Fruit fly (Drosophila melanogaster) whole organism, embryonic: ENCODE results near the gene CG11267.

Experiments
- Adf1 ChIP-seq: fragments of 200-800 bp; sonication (Bioruptor generic); IDR thresholded peaks from 2 replicates; pipeline ENCODE4 v1.3.6; 2022; ENCODE audit warnings: missing biosample characterization, missing genetic modification characterization
- CG10431 ChIP-seq: fragments of 200-800 bp; sonication (Bioruptor generic); optimal IDR thresholded peaks from 3 replicates; lab custom pipeline; 2018; ENCODE audit warnings: missing biosample characterization, mild to moderate bottlenecking, missing genetic modification characterization
- CG10565 ChIP-seq: fragments of 200-800 bp; sonication (Bioruptor generic); optimal IDR thresholded peaks from 3 replicates; lab custom pipeline; 2016; ENCODE audit warnings: missing biosample characterization, mild to moderate bottlenecking, missing genetic modification characterization
- CG12391 ChIP-seq: fragments of 200-800 bp; sonication (Bioruptor generic); optimal IDR thresholded peaks from 3 replicates; lab custom pipeline; 2018; ENCODE audit warnings: missing biosample characterization, mild to moderate bottlenecking, missing genetic modification characterization, moderate library complexity
- CG14860 ChIP-seq: fragments of 200-800 bp; sonication (Bioruptor generic); IDR thresholded peaks from 3 replicates; pipeline ENCODE4 v1.3.6; 2022; ENCODE audit warnings: missing biosample characterization, missing genetic modification characterization; ENCODE audit not compliant: partially characterized antibody
- CG1603 ChIP-seq: fragments of 200-800 bp; sonication (Bioruptor generic); optimal IDR thresholded peaks from 2 replicates; lab custom pipeline; 2019; ENCODE audit warnings: missing biosample characterization, mild to moderate bottlenecking, missing genetic modification characterization, moderate library complexity
- CG17912 ChIP-seq: fragments of 200-800 bp; sonication (Bioruptor generic); optimal IDR thresholded peaks from 2 replicates; lab custom pipeline; 2018; ENCODE audit warnings: missing biosample characterization, mild to moderate bottlenecking, missing genetic modification characterization
- CG18011 ChIP-seq: fragments of 200-800 bp; sonication (Bioruptor generic); optimal IDR thresholded peaks from 2 replicates; lab custom pipeline; 2017; ENCODE audit warnings: missing biosample characterization, missing genetic modification characterization, mild to moderate bottlenecking, moderate library complexity, missing genotype
- CG2678 ChIP-seq: fragments of 200-800 bp; sonication (Bioruptor generic); optimal IDR thresholded peaks from 3 replicates; lab custom pipeline; 2019; ENCODE audit warnings: missing biosample characterization, mild to moderate bottlenecking, missing genetic modification characterization, moderate library complexity
- CG2712 ChIP-seq: fragments of 200-800 bp; optimal IDR thresholded peaks from 3 replicates; lab custom pipeline; 2019; ENCODE audit warnings: missing biosample characterization, mild to moderate bottlenecking, missing genetic modification characterization, moderate library complexity
- CG31441 ChIP-seq: fragments of 200-800 bp; sonication (Bioruptor generic); IDR thresholded peaks from 2 replicates; pipeline ENCODE4 v1.3.6; 2022; ENCODE audit warnings: missing biosample characterization, missing genetic modification characterization
- CG34422 ChIP-seq: fragments of 200-800 bp; sonication (Bioruptor generic); IDR thresholded peaks from 3 replicates; pipeline ENCODE4 v1.3.6; 2022; ENCODE audit warnings: missing biosample characterization, missing genetic modification characterization
- CG3847 ChIP-seq: fragments of 200-800 bp; sonication (Bioruptor generic); IDR thresholded peaks from 2 replicates; pipeline ENCODE4 v1.3.6; 2022; ENCODE audit warnings: missing biosample characterization, missing genetic modification characterization
- CG5953 ChIP-seq: fragments of 200-800 bp; sonication (Bioruptor generic); IDR thresholded peaks from 2 replicates; pipeline ENCODE4 v1.3.6; 2022; ENCODE audit warnings: missing biosample characterization, missing genetic modification characterization
- CG7556 ChIP-seq: fragments of 200-800 bp; sonication (Bioruptor generic); optimal IDR thresholded peaks from 2 replicates; lab custom pipeline; 2017; ENCODE audit warnings: missing biosample characterization, mild to moderate bottlenecking, missing genetic modification characterization
- CG7839 ChIP-seq: fragments of 200-800 bp; sonication (Bioruptor generic); optimal IDR thresholded peaks from 3 replicates; lab custom pipeline; 2018; ENCODE audit warnings: missing biosample characterization, mild to moderate bottlenecking, missing genetic modification characterization, moderate library complexity
- CG8765 ChIP-seq: fragments of 200-800 bp; sonication (Bioruptor generic); IDR thresholded peaks from 2 replicates; pipeline ENCODE4 v1.3.6; 2022; ENCODE audit warnings: missing biosample characterization, missing genetic modification characterization
- CkIIα-i1 ChIP-seq: fragments of 200-800 bp; sonication (Bioruptor generic); IDR thresholded peaks from 2 replicates; pipeline ENCODE4 v1.3.6; 2022; ENCODE audit warnings: missing biosample characterization, missing genetic modification characterization
- CoRest ChIP-seq: fragments of 200-800 bp; sonication (Bioruptor generic); optimal IDR thresholded peaks from 3 replicates; lab custom pipeline; 2018; ENCODE audit warnings: missing biosample characterization, mild to moderate bottlenecking, missing genetic modification characterization, moderate library complexity
- Dbx ChIP-seq: fragments of 200-800 bp; sonication (Bioruptor generic); IDR thresholded peaks from 3 replicates; pipeline ENCODE4 v1.3.6; 2022; ENCODE audit warnings: missing biosample characterization, missing genetic modification characterization
- Drgx ChIP-seq: fragments of 200-800 bp; sonication (Bioruptor generic); IDR thresholded peaks from 2 replicates; pipeline ENCODE4 v1.3.6; 2022; ENCODE audit warnings: missing biosample characterization, missing genetic modification characterization
- HmgZ ChIP-seq: fragments of 200-800 bp; sonication (Bioruptor generic); optimal IDR thresholded peaks from 2 replicates; lab custom pipeline; 2018; ENCODE audit warnings: missing biosample characterization, mild to moderate bottlenecking, missing genetic modification characterization
- Hr78 ChIP-seq, 2 experiments: fragments of 200-800 bp in 1 of 2; fragments of >200 bp in 1 of 2; sonication (Bioruptor generic) in 1 of 2; optimal IDR thresholded peaks; 2 replicates each; lab custom pipeline; 2017 to 2019; ENCODE audit warnings: missing biosample characterization in 2 of 2, missing genetic modification characterization in 2 of 2, mild to moderate bottlenecking in 1 of 2, moderate library complexity in 1 of 2
- Nf-YB ChIP-seq: fragments of 200-800 bp; sonication (Bioruptor generic); optimal IDR thresholded peaks from 3 replicates; lab custom pipeline; 2019; ENCODE audit warnings: missing biosample characterization, mild to moderate bottlenecking, missing genetic modification characterization, moderate library complexity
- Poxn ChIP-seq: fragments of 200-800 bp; sonication (Bioruptor generic); IDR thresholded peaks from 2 replicates; pipeline ENCODE4 v1.3.6; 2022; ENCODE audit warnings: missing biosample characterization, missing genetic modification characterization
- Rfx ChIP-seq: fragments of 200-800 bp; sonication (Bioruptor generic); IDR thresholded peaks from 2 replicates; pipeline ENCODE4 v1.3.6; 2022; ENCODE audit warnings: missing biosample characterization, missing genetic modification characterization
- Rx ChIP-seq: fragments of 200-800 bp; sonication (Bioruptor generic); IDR thresholded peaks from 2 replicates; pipeline ENCODE4 v1.3.6; 2022; ENCODE audit warnings: missing biosample characterization, missing genetic modification characterization
- Sox100B ChIP-seq: fragments of 200-800 bp; sonication (Bioruptor generic); optimal IDR thresholded peaks from 3 replicates; lab custom pipeline; 2018; ENCODE audit warnings: missing biosample characterization, mild to moderate bottlenecking, missing genetic modification characterization
- Ssrp ChIP-seq: fragments of 200-800 bp; sonication (Bioruptor generic); optimal IDR thresholded peaks from 2 replicates; lab custom pipeline; 2018; ENCODE audit warnings: missing biosample characterization, mild to moderate bottlenecking, missing genetic modification characterization, moderate library complexity
- Xrp1 ChIP-seq: fragments of 200-800 bp; sonication (Bioruptor generic); IDR thresholded peaks from 2 replicates; pipeline ENCODE4 v1.3.6; 2022; ENCODE audit warnings: missing biosample characterization, missing genetic modification characterization
- ap ChIP-seq: fragments of 200-800 bp; sonication (Bioruptor generic); IDR thresholded peaks from 2 replicates; pipeline ENCODE4 v1.3.6; 2022; ENCODE audit warnings: missing biosample characterization, missing genetic modification characterization
- dmrt99B ChIP-seq: fragments of 200-800 bp; sonication (Bioruptor generic); optimal IDR thresholded peaks from 2 replicates; lab custom pipeline; 2018; ENCODE audit warnings: missing biosample characterization, mild to moderate bottlenecking, missing genetic modification characterization, moderate library complexity
- ewg ChIP-seq: fragments of 200-800 bp; sonication (Bioruptor generic); optimal IDR thresholded peaks from 3 replicates; lab custom pipeline; 2017; ENCODE audit warnings: mild to moderate bottlenecking, missing biosample characterization, missing genetic modification reagents, missing genetic modification characterization
- h ChIP-seq: fragments of >200 bp; optimal IDR thresholded peaks from 2 replicates; lab custom pipeline; 2017
- ham ChIP-seq: fragments of 200-800 bp; sonication (Bioruptor generic); IDR thresholded peaks from 2 replicates; pipeline ENCODE4 v1.3.6; 2022; ENCODE audit warnings: missing biosample characterization, missing genetic modification characterization
- jigr1 ChIP-seq: fragments of 200-800 bp; sonication (Bioruptor generic); IDR thresholded peaks from 3 replicates; pipeline ENCODE4 v1.3.6; 2022; ENCODE audit warnings: missing biosample characterization, missing genetic modification characterization
- lilli ChIP-seq: fragments of 200-800 bp; sonication (Bioruptor generic); optimal IDR thresholded peaks from 3 replicates; lab custom pipeline; 2016; ENCODE audit warnings: missing biosample characterization, missing genetic modification characterization
- lmd ChIP-seq: fragments of 200-800 bp; sonication (Bioruptor generic); IDR thresholded peaks from 2 replicates; pipeline ENCODE4 v1.3.6; 2022; ENCODE audit warnings: missing biosample characterization, missing genetic modification characterization
- luna ChIP-seq: fragments of 200-800 bp; sonication (Bioruptor generic); optimal IDR thresholded peaks from 2 replicates; lab custom pipeline; 2016; ENCODE audit warnings: missing biosample characterization, missing genetic modification characterization
- mirr ChIP-seq: fragments of 200-800 bp; sonication (Bioruptor generic); optimal IDR thresholded peaks from 3 replicates; lab custom pipeline; 2018; ENCODE audit warnings: missing biosample characterization, mild to moderate bottlenecking, missing genetic modification characterization
- nau ChIP-seq: fragments of 200-800 bp; sonication (Bioruptor generic); optimal IDR thresholded peaks from 3 replicates; lab custom pipeline; 2017; ENCODE audit warnings: missing biosample characterization, mild to moderate bottlenecking, missing genetic modification characterization, missing genetic modification reagents
- prd ChIP-seq, 3 experiments: fragments of >200 bp in 2 of 3; fragments of 200-800 bp in 1 of 3; sonication (Bioruptor generic) in 1 of 3; optimal IDR thresholded peaks in 2 of 3; IDR thresholded peaks in 1 of 3; 2 replicates in 2 of 3; 3 replicates in 1 of 3; pipeline versions ENCODE4 v1.3.6 to Lab custom; 2017 to 2022; ENCODE audit warnings: missing biosample characterization in 1 of 3, missing genetic modification characterization in 1 of 3
- ro ChIP-seq: fragments of 200-800 bp; sonication (Bioruptor generic); IDR thresholded peaks from 2 replicates; pipeline ENCODE4 v1.3.6; 2022; ENCODE audit warnings: missing biosample characterization, missing genetic modification characterization
- salm ChIP-seq: fragments of 200-800 bp; sonication (Bioruptor generic); optimal IDR thresholded peaks from 2 replicates; lab custom pipeline; 2018; ENCODE audit warnings: missing biosample characterization, mild to moderate bottlenecking, missing genetic modification characterization
- sens-2 ChIP-seq: fragments of 200-800 bp; sonication (Bioruptor generic); IDR thresholded peaks from 2 replicates; pipeline ENCODE4 v1.3.6; 2022; ENCODE audit warnings: missing biosample characterization, missing genetic modification characterization
- sim ChIP-seq: fragments of 200-800 bp; sonication (Bioruptor generic); IDR thresholded peaks from 2 replicates; pipeline ENCODE4 v1.3.6; 2022; ENCODE audit warnings: missing biosample characterization, missing genetic modification characterization
- sisA ChIP-seq: fragments of 200-800 bp; sonication (Bioruptor generic); IDR thresholded peaks from 2 replicates; pipeline ENCODE4 v1.3.6; 2022; ENCODE audit warnings: missing biosample characterization, missing genetic modification characterization
- sug ChIP-seq: fragments of 200-800 bp; optimal IDR thresholded peaks from 2 replicates; lab custom pipeline; 2019; ENCODE audit warnings: missing biosample characterization, mild to moderate bottlenecking, missing genetic modification characterization, moderate library complexity
- tgo ChIP-seq: fragments of 200-800 bp; sonication (Bioruptor generic); IDR thresholded peaks from 3 replicates; pipeline ENCODE4 v1.3.6; 2022; ENCODE audit warnings: missing biosample characterization, missing genetic modification characterization
- vfl ChIP-seq: fragments of 200-800 bp; sonication (Bioruptor generic); optimal IDR thresholded peaks from 2 replicates; lab custom pipeline; 2016; ENCODE audit warnings: missing biosample characterization, missing genetic modification characterization
- zen ChIP-seq: fragments of 200-800 bp; sonication (Bioruptor generic); optimal IDR thresholded peaks from 3 replicates; lab custom pipeline; 2018; ENCODE audit warnings: missing biosample characterization, mild to moderate bottlenecking, missing genetic modification characterization, moderate library complexity

Gene CG11267

DNA sequence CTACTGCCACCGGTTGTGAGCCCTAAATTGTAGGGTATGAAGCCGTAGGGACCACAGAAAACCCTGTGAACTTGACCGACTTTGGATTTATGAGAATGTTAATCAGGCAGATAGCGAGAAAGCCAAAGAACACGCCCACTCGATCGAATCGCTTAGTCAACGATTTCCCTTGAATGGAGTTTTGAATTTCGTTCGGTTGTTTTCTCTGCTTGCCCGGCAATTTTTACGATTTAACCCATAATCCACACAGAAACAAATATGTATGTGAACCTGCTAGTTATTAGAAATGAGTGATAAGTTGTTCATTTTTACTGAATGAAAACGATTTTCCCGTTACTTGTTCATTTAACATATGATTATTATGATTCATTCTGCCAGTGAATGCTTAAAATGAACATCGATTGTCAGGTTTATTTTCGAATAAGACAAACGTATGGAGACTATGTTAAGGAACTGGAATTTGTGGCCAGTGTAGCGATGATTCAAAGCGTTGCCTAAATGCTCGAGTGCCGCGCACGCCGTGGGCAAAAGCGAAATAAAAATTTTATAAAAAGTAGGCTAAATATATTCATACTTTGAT lies 14.3 kb downstream of the CG11267 start (continued):
- TF ChIP-seq CG2712 (tag; lab: Kevin White, UChicago) = peak; percentile 41
- no peak for TF ChIP-seq Poxn (GFP tag; lab: Robert Waterston, UW)
- peak; percentile 57 for TF ChIP-seq dmrt99B (tag; lab: Kevin White, UChicago)
- no peak for TF ChIP-seq Adf1 (GFP tag; lab: Robert Waterston, UW)
- TF ChIP-seq jigr1 (GFP tag; lab: Robert Waterston, UW) = no peak
- TF ChIP-seq h (lab: Kevin White, UChicago) = no peak
- TF ChIP-seq CG31441 (GFP tag; lab: Robert Waterston, UW) = peak; percentile 48; the same call in 1 of the 2 replicates
- TF ChIP-seq ham (GFP tag; lab: Robert Waterston, UW) = no peak
- TF ChIP-seq Nf-YB (GFP tag; lab: Kevin White, UChicago) = no peak
- TF ChIP-seq salm (tag; lab: Kevin White, UChicago) = no peak
- TF ChIP-seq CG7839 (tag; lab: Kevin White, UChicago) = peak; percentile 49
- no peak for TF ChIP-seq prd (optimal IDR thresholded peaks at IDR 0.05; lab: Kevin White, UChicago)
- peak; percentile 39; the same call in 1 of the 3 replicates for TF ChIP-seq prd (GFP tag; IDR thresholded peaks at IDR 0.05; lab: Robert Waterston, UW)
- 0 out of 3 replicates have a peak, but pooled peaks have one; percentile 20 for TF ChIP-seq tgo
- TF ChIP-seq sim (GFP tag; lab: Robert Waterston, UW) = no peak
- TF ChIP-seq CG1603 (tag; lab: Kevin White, UChicago) = peak; percentile 37
- TF ChIP-seq HmgZ (tag; lab: Kevin White, UChicago) = no peak
- TF ChIP-seq CG18011 (GFP tag; lab: Kevin White, UChicago) = no peak
- peak; percentile 20 for TF ChIP-seq CG12391 (tag; lab: Kevin White, UChicago)
- TF ChIP-seq sug (tag; lab: Kevin White, UChicago) = no peak
- TF ChIP-seq sens-2 (GFP tag; lab: Robert Waterston, UW) = no peak
- no peak for TF ChIP-seq ewg (GFP tag; lab: Kevin White, UChicago)
- no peak for TF ChIP-seq CG8765 (GFP tag; lab: Robert Waterston, UW)
- no peak for TF ChIP-seq CG5953 (GFP tag; lab: Robert Waterston, UW)
- peak; percentile 44 for TF ChIP-seq CG2678
- peak; percentile 22; the same call in 1 of the 2 replicates for TF ChIP-seq Rfx (GFP tag; lab: Robert Waterston, UW)
- no peak for TF ChIP-seq CG14860 (GFP tag; lab: Robert Waterston, UW)
- TF ChIP-seq zen = no peak
- TF ChIP-seq mirr (GFP tag; lab: Kevin White, UChicago) = no peak
- TF ChIP-seq ro = no peak
- no peak for TF ChIP-seq ap (GFP tag; lab: Robert Waterston, UW)
- TF ChIP-seq lmd (GFP tag; lab: Robert Waterston, UW) = peak; percentile 31; the same call in 1 of the 2 replicates
- TF ChIP-seq CG10431 (GFP tag; lab: Kevin White, UChicago) = no peak
- no peak for TF ChIP-seq CG17912 (GFP tag; lab: Kevin White, UChicago)
- no peak for TF ChIP-seq nau (GFP tag; lab: Kevin White, UChicago)
- peak; percentile 1 for TF ChIP-seq Ssrp
- TF ChIP-seq CkIIα-i1 (GFP tag; lab: Robert Waterston, UW) = no peak
- TF ChIP-seq Dbx = no peak
- TF ChIP-seq Xrp1 (GFP tag; lab: Robert Waterston, UW) = no peak; the same call in 1 of the 2 replicates
- no peak for TF ChIP-seq luna (GFP tag; lab: Kevin White, UChicago)
- peak; percentile 16 for TF ChIP-seq CG7556 (GFP tag; lab: Kevin White, UChicago)
- TF ChIP-seq Sox100B (GFP tag; lab: Kevin White, UChicago) = no peak
- no peak for TF ChIP-seq Hr78 (GFP tag; optimal IDR thresholded peaks at IDR 0.05; lab: Kevin White, UChicago)
- no peak for TF ChIP-seq Drgx (GFP tag; lab: Robert Waterston, UW)
- TF ChIP-seq vfl = no peak
- no peak for TF ChIP-seq sisA (GFP tag; lab: Robert Waterston, UW)
- peak; percentile 7 for TF ChIP-seq lilli (GFP tag; lab: Kevin White, UChicago)
- peak; percentile 47 for TF ChIP-seq CoRest (tag; lab: Kevin White, UChicago)
- no peak for TF ChIP-seq CG3847
- TF ChIP-seq CG34422 (GFP tag; lab: Robert Waterston, UW) = no peak
- no peak for TF ChIP-seq Rx (GFP tag; lab: Robert Waterston, UW)
- TF ChIP-seq CG10565 = no peak
